Worm (Caenorhabditis elegans): Measurements from ENCODE around the gene pigg-1.

DNA sequence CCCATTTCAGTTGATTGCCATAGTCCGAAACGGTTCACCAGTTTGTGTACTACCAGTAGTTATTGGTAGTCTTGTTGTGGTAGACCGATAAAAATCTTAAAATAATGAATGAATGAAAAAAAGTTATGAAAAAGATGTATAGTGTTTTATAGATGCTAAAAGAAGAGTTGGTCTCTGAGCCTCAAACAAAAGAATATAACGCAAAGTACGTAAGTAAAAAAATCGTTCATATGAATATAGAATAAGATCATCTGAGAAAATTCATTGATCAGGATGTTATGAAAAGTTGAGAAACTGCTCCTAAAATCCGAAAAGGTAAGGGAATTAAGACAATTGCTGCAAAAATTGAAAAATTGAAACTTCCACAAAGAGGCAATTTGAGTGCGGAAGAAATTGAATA is 17.5 kb upstream of the pigg-1 start, which contains the start of gene chhy-1:
- TF ChIP-seq mdl-1 (tag; optimal IDR thresholded peaks at IDR 0.05): no peak
- no peak for TF ChIP-seq nhr-76 (tag; optimal IDR thresholded peaks at IDR 0.05)
- no peak for TF ChIP-seq nhr-6 (tag; optimal IDR thresholded peaks at IDR 0.05)
- TF ChIP-seq jun-1 (tag; optimal IDR thresholded peaks at IDR 0.05): no peak
- no peak for TF ChIP-seq daf-12 (tag; optimal IDR thresholded peaks at IDR 0.05)

Measured in whole organism, L4 larva.